Worm (Caenorhabditis elegans) whole organism, early embryonic: ENCODE results near the gene R13D11.1.

ENCODE experiments used
- F13C5.2 ChIP-seq: sonication (generic microtip); optimal IDR thresholded peaks from 2 replicates; lab custom pipeline; 2017; ENCODE audit warnings: mild to moderate bottlenecking, missing genetic modification characterization, inconsistent platforms, missing compliant biosample characterization
- ceh-13 ChIP-seq: fragments of 200-800 bp; sonication (Bioruptor generic); optimal IDR thresholded peaks from 2 replicates; lab custom pipeline; 2018; ENCODE audit warnings: mild to moderate bottlenecking, missing genetic modification characterization, missing compliant biosample characterization
- flt-1 ChIP-seq: fragments of 200-800 bp; sonication (Bioruptor generic); IDR thresholded peaks from 2 replicates; pipeline ENCODE4 v1.3.6; 2022; ENCODE audit warnings: missing genetic modification characterization, missing compliant biosample characterization
- pes-1 ChIP-seq: fragments of 200-800 bp; sonication (Bioruptor generic); IDR thresholded peaks from 2 replicates; pipeline ENCODE4 v1.3.6; 2022; ENCODE audit warnings: missing genetic modification reagents, missing genetic modification characterization, missing compliant biosample characterization
- tbx-37 ChIP-seq: fragments of 200-800 bp; sonication (Bioruptor generic); conservative IDR thresholded peaks from 2 replicates; pipeline ENCODE4 v1.3.6; 2022; ENCODE audit warnings: missing genetic modification reagents, missing genetic modification characterization, missing compliant biosample characterization
- tra-4 ChIP-seq: sonication (generic microtip); optimal IDR thresholded peaks from 2 replicates; lab custom pipeline; 2017; ENCODE audit warnings: missing genetic modification characterization, missing compliant biosample characterization

DNA sequence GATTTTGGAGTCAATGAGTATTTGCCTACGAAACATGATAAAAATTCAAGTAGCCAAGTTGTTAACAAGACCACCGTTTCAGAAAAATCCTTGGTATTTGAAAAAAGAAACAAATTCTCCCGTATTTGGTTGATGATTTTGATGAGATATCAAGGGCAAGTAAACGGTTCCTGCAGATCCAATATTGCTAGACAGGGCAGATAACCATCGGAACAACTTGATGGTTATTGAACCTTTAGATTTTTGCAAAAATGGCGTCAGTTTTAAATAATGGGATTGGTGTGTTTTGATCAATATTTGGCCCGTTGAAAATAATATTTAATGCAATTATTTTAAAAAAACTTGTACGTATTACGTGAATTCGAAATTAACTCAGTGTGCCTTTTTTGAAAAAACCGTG lies 17.0 kb upstream of the R13D11.1 start:
- TF ChIP-seq tra-4 (tag; lab: Kevin White, UChicago) (no peak), pes-1 (GFP tag; lab: Robert Waterston, UW) (no peak), flt-1 (GFP tag; lab: Robert Waterston, UW) (no peak), ceh-13 (no peak), F13C5.2 (tag; lab: Kevin White, UChicago) (no peak), tbx-37 (GFP tag; lab: Robert Waterston, UW) (no peak)
